Worm (Caenorhabditis elegans) whole organism, mixed stage, embryonic: ENCODE results near the gene F52H2.15.

Experiments used
- drap-1 ChIP-seq: fragments of 200-800 bp; sonication (Bioruptor generic); optimal IDR thresholded peaks from 3 replicates; lab custom pipeline; 2018; ENCODE audit warnings: mild to moderate bottlenecking, missing genetic modification characterization, missing compliant biosample characterization
- ztf-11 ChIP-seq: fragments of 150-350 bp; optimal IDR thresholded peaks from 2 replicates; lab custom pipeline; 2014; ENCODE audit warnings: missing biosample characterization, missing genetic modification characterization

DNA sequence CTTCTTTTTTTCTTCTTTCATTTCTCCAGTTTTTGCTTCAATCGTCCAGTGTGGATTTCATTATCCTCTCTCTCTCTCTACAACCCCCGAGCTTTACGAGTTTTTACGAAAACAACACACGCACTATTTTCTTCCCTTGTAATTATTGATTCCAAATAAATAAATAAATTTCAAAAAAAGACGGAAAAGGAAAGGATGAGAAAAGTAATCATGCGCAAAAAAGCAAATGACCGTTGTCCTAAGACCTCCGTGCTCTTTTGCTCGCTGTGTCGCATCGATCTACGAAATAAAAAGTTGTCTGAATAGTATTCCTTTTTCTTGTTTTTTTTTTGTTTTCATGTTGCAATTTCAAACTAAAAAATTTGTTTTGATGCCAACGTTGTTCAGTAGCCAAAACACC lies 14.5 kb upstream of the F52H2.15 start:
- TF ChIP-seq drap-1 (GFP tag; lab: Kevin White, UChicago) (no peak), ztf-11 (no peak)
